Worm (Caenorhabditis elegans) whole organism, early embryonic: ENCODE data around the gene nlp-32.

Experiments
- B0310.2 ChIP-seq: sonication (generic microtip); optimal IDR thresholded peaks from 2 replicates; lab custom pipeline; 2016; ENCODE audit warnings: mild to moderate bottlenecking, missing genetic modification characterization, missing compliant biosample characterization
- F13C5.2 ChIP-seq: sonication (generic microtip); optimal IDR thresholded peaks from 2 replicates; lab custom pipeline; 2017; ENCODE audit warnings: mild to moderate bottlenecking, missing genetic modification characterization, inconsistent platforms, missing compliant biosample characterization
- aly-1 ChIP-seq: sonication (generic microtip); optimal IDR thresholded peaks from 2 replicates; lab custom pipeline; 2016; ENCODE audit warnings: missing genetic modification characterization, missing compliant biosample characterization
- ama-1 ChIP-seq: fragments of 150-350 bp; optimal IDR thresholded peaks from 2 replicates; lab custom pipeline; 2014
- ceh-13 ChIP-seq: fragments of 200-800 bp; sonication (Bioruptor generic); optimal IDR thresholded peaks from 2 replicates; lab custom pipeline; 2018; ENCODE audit warnings: mild to moderate bottlenecking, missing genetic modification characterization, missing compliant biosample characterization
- ceh-36 ChIP-seq: sonication (generic microtip); optimal IDR thresholded peaks from 2 replicates; lab custom pipeline; 2016; ENCODE audit warnings: missing genetic modification characterization, inconsistent platforms, missing compliant biosample characterization
- ets-7 ChIP-seq: sonication (generic microtip); optimal IDR thresholded peaks from 2 replicates; lab custom pipeline; 2016; ENCODE audit warnings: missing genotype, missing genetic modification characterization, missing compliant biosample characterization
- hmg-4 ChIP-seq: fragments of 200-800 bp; sonication (Bioruptor generic); optimal IDR thresholded peaks from 2 replicates; lab custom pipeline; 2018; ENCODE audit warnings: mild to moderate bottlenecking, missing genetic modification characterization, missing compliant biosample characterization
- hnd-1 ChIP-seq: sonication (generic microtip); optimal IDR thresholded peaks from 2 replicates; lab custom pipeline; 2016; ENCODE audit warnings: missing genetic modification characterization, missing compliant biosample characterization
- pes-1 ChIP-seq: fragments of 200-800 bp; sonication (Bioruptor generic); IDR thresholded peaks from 2 replicates; pipeline ENCODE4 v1.3.6; 2022; ENCODE audit warnings: missing genetic modification reagents, missing genetic modification characterization, missing compliant biosample characterization
- scrt-1 ChIP-seq: fragments of 200-800 bp; sonication (Bioruptor generic); IDR thresholded peaks from 2 replicates; pipeline ENCODE4 v1.3.6; 2022; ENCODE audit warnings: missing genetic modification characterization, missing compliant biosample characterization
- sea-1 ChIP-seq: fragments of 200-800 bp; sonication (Bioruptor generic); conservative IDR thresholded peaks from 2 replicates; pipeline ENCODE4 v1.3.6; 2022; ENCODE audit warnings: missing genetic modification characterization, missing compliant biosample characterization
- tbx-11 ChIP-seq: fragments of 200-800 bp; sonication (Bioruptor generic); IDR thresholded peaks from 2 replicates; pipeline ENCODE4 v1.3.6; 2022; ENCODE audit warnings: missing genetic modification characterization, missing compliant biosample characterization
- tbx-37 ChIP-seq: fragments of 200-800 bp; sonication (Bioruptor generic); conservative IDR thresholded peaks from 2 replicates; pipeline ENCODE4 v1.3.6; 2022; ENCODE audit warnings: missing genetic modification reagents, missing genetic modification characterization, missing compliant biosample characterization
- tra-4 ChIP-seq: sonication (generic microtip); optimal IDR thresholded peaks from 2 replicates; lab custom pipeline; 2017; ENCODE audit warnings: missing genetic modification characterization, missing compliant biosample characterization

Gene nlp-32

ce11 chrIII:444101-444500 lies 42.2 kb downstream of the nlp-32 start, which contains the start of gene Y55B1BR.8:
Y55B1BR.8 (plus strand) TSS chrIII:444401.
- TF ChIP-seq tbx-37 (GFP tag; lab: Robert Waterston, UW) = no peak
- TF ChIP-seq ceh-36 (tag; lab: Kevin White, UChicago) = no peak
- TF ChIP-seq F13C5.2 = no peak
- no peak for TF ChIP-seq B0310.2 (tag; lab: Kevin White, UChicago)
- TF ChIP-seq ama-1 = no peak
- TF ChIP-seq aly-1 (tag; lab: Kevin White, UChicago) = no peak
- TF ChIP-seq hmg-4 (GFP tag; lab: Kevin White, UChicago) = no peak
- no peak for TF ChIP-seq ets-7
- TF ChIP-seq tra-4 (tag; lab: Kevin White, UChicago) = no peak
- TF ChIP-seq tbx-11 (GFP tag; lab: Robert Waterston, UW) = no peak
- no peak for TF ChIP-seq ceh-13 (GFP tag; lab: Kevin White, UChicago)
- TF ChIP-seq scrt-1 = no peak
- no peak for TF ChIP-seq sea-1 (GFP tag; lab: Robert Waterston, UW)
- no peak for TF ChIP-seq hnd-1 (tag; lab: Kevin White, UChicago)

ce11 chrIII:439926-440325 lies 46.4 kb downstream of the nlp-32 start, which contains the start of gene affl-1:
affl-1 (plus strand) TSS chrIII:440226.
- TF ChIP-seq tbx-37 (GFP tag; lab: Robert Waterston, UW) = no peak
- TF ChIP-seq scrt-1 = no peak
- TF ChIP-seq sea-1 (GFP tag; lab: Robert Waterston, UW) = no peak
- no peak for TF ChIP-seq B0310.2 (tag; lab: Kevin White, UChicago)
- no peak for TF ChIP-seq tra-4 (tag; lab: Kevin White, UChicago)
- TF ChIP-seq ceh-13 (GFP tag; lab: Kevin White, UChicago) = no peak
- TF ChIP-seq pes-1 = no peak
- no peak for TF ChIP-seq ama-1

ce11 chrIII:437033-437432 lies 49.3 kb downstream of the nlp-32 start:
- TF ChIP-seq F13C5.2 (no peak), B0310.2 (tag; lab: Kevin White, UChicago) (no peak)
